Fruit fly (Drosophila melanogaster): Measurements from ENCODE around the gene CG4042.

The CG4042 gene

dm6 chr3L:20784812-20785671 lies 13.7 kb upstream of the CG4042 start (continued):
- no peak for TF ChIP-seq crol (GFP tag; IDR thresholded peaks at IDR 0.05)
- TF ChIP-seq Taf1 (GFP tag; IDR thresholded peaks at IDR 0.05) = no peak
- no peak for TF ChIP-seq CG12744 (GFP tag; optimal IDR thresholded peaks at IDR 0.05)
- no peak for TF ChIP-seq CG33213 (GFP tag; optimal IDR thresholded peaks at IDR 0.05)
- TF ChIP-seq CG6765 (GFP tag; optimal IDR thresholded peaks at IDR 0.05) = no peak
- TF ChIP-seq pum (GFP tag; optimal IDR thresholded peaks at IDR 0.05) = no peak
- peak; percentile 9 for TF ChIP-seq Antp (GFP tag; optimal IDR thresholded peaks at IDR 0.05)
- TF ChIP-seq cwo (GFP tag; optimal IDR thresholded peaks at IDR 0.05) = no peak
- TF ChIP-seq kni (GFP tag; optimal IDR thresholded peaks at IDR 0.05) = peak; percentile 89
- TF ChIP-seq Doc2 (GFP tag; IDR thresholded peaks at IDR 0.05) = no peak
- no peak for TF ChIP-seq wor (GFP tag; IDR thresholded peaks at IDR 0.05)
- peak; percentile 39 for TF ChIP-seq trem (tag; optimal IDR thresholded peaks at IDR 0.05)
- no peak for TF ChIP-seq MESR4 (GFP tag; optimal IDR thresholded peaks at IDR 0.05)
- peak; percentile 20 for TF ChIP-seq CG12219 (GFP tag; optimal IDR thresholded peaks at IDR 0.05)
- no peak for TF ChIP-seq tll (GFP tag; optimal IDR thresholded peaks at IDR 0.05)
- peak; percentile 75 for TF ChIP-seq mirr (GFP tag; optimal IDR thresholded peaks at IDR 0.05)
- TF ChIP-seq CG6175 (GFP tag; IDR thresholded peaks at IDR 0.05) = no peak
- TF ChIP-seq Dad (GFP tag; optimal IDR thresholded peaks at IDR 0.05) = no peak
- TF ChIP-seq CG9797 (GFP tag; optimal IDR thresholded peaks at IDR 0.05) = no peak
- TF ChIP-seq nmo (GFP tag; optimal IDR thresholded peaks at IDR 0.05) = peak; percentile 44
- no peak for TF ChIP-seq CG3847 (GFP tag; IDR thresholded peaks at IDR 0.05)
- TF ChIP-seq slp2 (GFP tag; optimal IDR thresholded peaks at IDR 0.05) = no peak
- no peak for TF ChIP-seq CG18011 (GFP tag; optimal IDR thresholded peaks at IDR 0.05)
- no peak for TF ChIP-seq ERR (GFP tag; optimal IDR thresholded peaks at IDR 0.05)
- TF ChIP-seq p53 (GFP tag; optimal IDR thresholded peaks at IDR 0.05) = no peak
- TF ChIP-seq inv (GFP tag; IDR thresholded peaks at IDR 0.05; ENCODE audit: partially characterized antibody) = 0 out of 2 replicates have a peak, but pooled peaks have one; percentile 27
- peak; percentile 61 for TF ChIP-seq CG11504 (tag; optimal IDR thresholded peaks at IDR 0.05)
- TF ChIP-seq CG14441 (GFP tag; IDR thresholded peaks at IDR 0.05) = no peak
- no peak for TF ChIP-seq CG17328 (GFP tag; IDR thresholded peaks at IDR 0.05)
- peak; percentile 17 for TF ChIP-seq CG18476 (GFP tag; optimal IDR thresholded peaks at IDR 0.05)
- no peak for TF ChIP-seq Dip2 (GFP tag; IDR thresholded peaks at IDR 0.05)
- no peak for TF ChIP-seq Ssrp (tag; optimal IDR thresholded peaks at IDR 0.05)
- no peak for TF ChIP-seq CG8388 (GFP tag; optimal IDR thresholded peaks at IDR 0.05)
- TF ChIP-seq Jarid2 (GFP tag; optimal IDR thresholded peaks at IDR 0.05) = peak; percentile 85
- peak; percentile 41 for TF ChIP-seq CG18619 (GFP tag; optimal IDR thresholded peaks at IDR 0.05)
- TF ChIP-seq stwl (tag; optimal IDR thresholded peaks at IDR 0.05) = peak; percentile 8
- TF ChIP-seq CG10321 (GFP tag; IDR thresholded peaks at IDR 0.05) = no peak
- peak; percentile 18 for TF ChIP-seq Sry-δ (GFP tag; optimal IDR thresholded peaks at IDR 0.05)
- peak; percentile 14 for TF ChIP-seq mam (GFP tag; optimal IDR thresholded peaks at IDR 0.05)
- peak; percentile 34; the same call in 1 of the 2 replicates for TF ChIP-seq amos (GFP tag; IDR thresholded peaks at IDR 0.05; ENCODE audit: partially characterized antibody)
- peak; percentile 70 for TF ChIP-seq lab (GFP tag; optimal IDR thresholded peaks at IDR 0.05)
- TF ChIP-seq Elba2 (GFP tag; optimal IDR thresholded peaks at IDR 0.05) = no peak
- no peak for TF ChIP-seq CG32767 (GFP tag; IDR thresholded peaks at IDR 0.05)
- peak; percentile 7 for TF ChIP-seq fd102C (GFP tag; optimal IDR thresholded peaks at IDR 0.05)
- no peak for TF ChIP-seq CG14050 (GFP tag; IDR thresholded peaks at IDR 0.05)
- no peak for TF ChIP-seq CG3065 (GFP tag; optimal IDR thresholded peaks at IDR 0.05)
- TF ChIP-seq ttk (GFP tag; IDR thresholded peaks at IDR 0.05) = no peak
- TF ChIP-seq Ets97D (GFP tag; optimal IDR thresholded peaks at IDR 0.05) = no peak
- TF ChIP-seq CG32532 (GFP tag; IDR thresholded peaks at IDR 0.05) = peak; percentile 46; the same call in 1 of the 2 replicates

Data from whole organism, embryonic.